Fruit fly (Drosophila melanogaster): ENCODE measurements around the gene CG13625.

The CG13625 gene

DNA sequence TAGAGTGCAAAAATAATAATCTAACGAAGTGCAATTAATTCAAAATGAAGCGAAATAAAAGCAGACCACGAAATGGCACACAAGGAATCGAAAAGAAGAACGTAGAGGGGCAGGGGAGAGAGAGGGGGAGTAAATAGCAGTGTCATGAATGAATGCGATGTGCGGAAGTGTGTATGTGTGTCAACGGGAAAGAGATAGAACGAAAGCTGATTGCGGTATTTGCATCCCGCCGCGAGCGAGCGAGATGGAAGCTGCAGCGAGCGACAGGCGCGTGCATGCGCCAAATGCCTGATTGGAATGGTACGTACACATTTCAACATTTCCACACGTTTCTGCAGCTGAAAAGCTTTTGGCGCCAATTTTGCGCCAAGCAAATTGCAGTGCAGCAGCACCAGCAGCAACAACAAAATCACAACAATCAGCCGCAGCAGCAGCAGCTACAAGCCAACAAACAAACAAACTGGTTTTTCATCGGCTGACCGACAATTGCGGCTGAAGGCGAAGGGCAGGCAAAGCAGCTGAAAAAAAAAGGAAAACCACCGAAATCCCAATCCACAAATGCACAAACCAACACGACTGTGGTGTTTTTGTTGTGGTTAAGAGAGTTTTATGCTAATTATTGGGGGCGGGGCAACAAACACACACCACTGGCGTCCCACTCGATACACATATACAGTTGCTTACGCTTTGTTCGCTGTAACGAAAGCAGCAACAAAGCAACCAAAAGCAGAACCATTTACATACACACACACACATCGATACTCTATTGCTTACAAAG, 2.9 kb downstream of the CG13625 start (continued):
- TF ChIP-seq CG30020 (tag; optimal IDR thresholded peaks at IDR 0.05) (no peak), lilli (GFP tag; optimal IDR thresholded peaks at IDR 0.05) (no peak), CG6272 (GFP tag; IDR thresholded peaks at IDR 0.05) (no peak), nerfin-1 (tag; optimal IDR thresholded peaks at IDR 0.05) (peak; percentile 87), CG12769 (tag; optimal IDR thresholded peaks at IDR 0.05) (peak; percentile 65), Med (GFP tag) (peak; percentile 66), CG11398 (GFP tag; optimal IDR thresholded peaks at IDR 0.05) (peak; percentile 3), CG5180 (GFP tag; optimal IDR thresholded peaks at IDR 0.05) (no peak), Trl (optimal IDR thresholded peaks at IDR 0.05) (peak in 1 of 2 experiments; percentile 7), Trl (GFP tag; optimal IDR thresholded peaks at IDR 0.05) (no peak), CG7987 (GFP tag; optimal IDR thresholded peaks at IDR 0.05) (peak; percentile 84), kay (GFP tag; optimal IDR thresholded peaks at IDR 0.05) (no peak), fd3F (GFP tag; optimal IDR thresholded peaks at IDR 0.05) (no peak), CG17359 (tag; optimal IDR thresholded peaks at IDR 0.05) (no peak)

DNA sequence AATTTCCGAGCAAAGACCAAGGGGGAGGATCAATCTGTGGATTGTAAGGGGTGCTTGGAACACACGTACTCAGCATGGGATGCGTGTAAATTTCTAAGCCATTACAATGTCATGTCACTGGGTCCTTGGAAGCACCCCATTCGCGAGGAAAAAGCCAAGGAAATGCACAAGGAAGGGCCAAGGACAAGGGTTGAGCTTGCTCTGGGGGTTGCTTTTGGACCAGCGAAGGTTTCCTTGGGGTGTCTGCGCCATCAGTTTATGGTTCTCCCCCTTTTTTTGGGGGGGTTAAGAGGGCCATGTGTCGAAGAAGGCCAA, 4.0 kb downstream of the CG13625 start:
- TF ChIP-seq Asciz (GFP tag; optimal IDR thresholded peaks at IDR 0.05) (no peak), CG9437 (GFP tag; optimal IDR thresholded peaks at IDR 0.05) (no peak), CG10274 (GFP tag; optimal IDR thresholded peaks at IDR 0.05) (no peak), mirr (GFP tag; optimal IDR thresholded peaks at IDR 0.05) (peak; percentile 38), abd-A (tag; optimal IDR thresholded peaks at IDR 0.05) (peak; percentile 21), Med (GFP tag) (peak; percentile 40), CG13894 (tag; optimal IDR thresholded peaks at IDR 0.05) (peak; percentile 6), pros (GFP tag; optimal IDR thresholded peaks at IDR 0.05) (peak; percentile 99), CG10959 (GFP tag; IDR thresholded peaks at IDR 0.05) (no peak), vvl (GFP tag; IDR thresholded peaks at IDR 0.05) (0 out of 2 replicates have a peak, but pooled peaks have one; percentile 26), seq (GFP tag; IDR thresholded peaks at IDR 0.05) (peak; percentile 58; the same call in 1 of the 2 replicates), nerfin-1 (tag; optimal IDR thresholded peaks at IDR 0.05) (peak; percentile 74), cas (GFP tag; IDR thresholded peaks at IDR 0.05) (no peak), dysf (GFP tag; IDR thresholded peaks at IDR 0.05) (no peak), YL-1 (GFP tag; optimal IDR thresholded peaks at IDR 0.05) (no peak), chinmo (GFP tag; IDR thresholded peaks at IDR 0.05; ENCODE audit: partially characterized antibody) (0 out of 4 replicates have a peak, but pooled peaks have one; percentile 57), CG17612 (GFP tag; IDR thresholded peaks at IDR 0.05) (no peak), chm (GFP tag; IDR thresholded peaks at IDR 0.05) (no peak), Neu2 (GFP tag; optimal IDR thresholded peaks at IDR 0.05; ENCODE audit: borderline replicate concordance) (no peak), fd102C (GFP tag; optimal IDR thresholded peaks at IDR 0.05) (no peak), unpg (GFP tag; optimal IDR thresholded peaks at IDR 0.05) (no peak)

DNA sequence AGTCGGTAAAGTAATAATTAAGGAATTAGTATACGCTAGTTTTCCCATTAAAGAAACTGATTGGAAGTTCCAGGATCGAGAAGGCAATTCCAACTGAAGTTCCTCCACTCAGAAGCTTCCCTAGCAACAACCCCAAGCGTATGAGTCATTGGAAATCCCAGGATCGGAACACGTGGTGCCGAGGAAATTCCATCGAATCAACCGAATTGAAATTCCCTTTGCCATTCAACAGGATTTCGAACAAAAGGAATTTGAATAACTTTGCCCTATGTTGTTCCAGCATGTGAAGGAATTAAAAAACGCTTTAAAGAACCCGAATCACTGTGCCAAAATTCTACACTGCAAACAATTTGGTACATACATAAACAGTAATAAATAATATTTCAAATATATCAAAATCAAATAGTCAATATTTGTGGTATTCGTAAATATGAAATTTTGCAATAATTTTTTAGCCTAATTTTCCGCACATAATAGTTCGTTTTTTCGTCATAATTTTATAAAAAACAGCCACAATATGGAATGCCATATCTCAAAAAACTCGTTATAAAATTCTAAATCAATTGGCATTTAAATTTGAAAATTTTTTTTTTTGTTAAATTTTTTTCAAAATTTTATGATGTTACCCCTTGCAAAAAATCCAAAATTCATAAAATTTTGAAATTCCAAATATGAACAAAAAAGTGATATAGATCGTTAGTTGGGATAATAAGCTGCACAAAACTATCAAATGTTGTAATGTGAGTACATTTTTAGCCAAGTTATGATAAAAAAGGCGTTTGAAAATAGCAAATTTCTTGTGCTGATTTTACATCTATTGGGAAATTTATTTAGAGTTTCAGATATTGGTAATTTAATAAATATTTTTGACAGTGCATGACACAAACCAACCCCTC, 4.6 kb downstream of the CG13625 start:
- TF ChIP-seq bsh (GFP tag; optimal IDR thresholded peaks at IDR 0.05) (peak in 1 of 2 experiments; percentile 62), Ada2b (GFP tag; IDR thresholded peaks at IDR 0.05) (0 out of 2 replicates have a peak, but pooled peaks have one; percentile 10), ems (GFP tag; optimal IDR thresholded peaks at IDR 0.05) (no peak), CG6689 (GFP tag; IDR thresholded peaks at IDR 0.05) (peak; percentile 34; the same call in 1 of the 2 replicates), CG15696 (tag; optimal IDR thresholded peaks at IDR 0.05) (peak; percentile 27), vfl (GFP tag; optimal IDR thresholded peaks at IDR 0.05) (no peak), CG17328 (GFP tag; IDR thresholded peaks at IDR 0.05) (peak; percentile 16; the same call in 1 of the 2 replicates), HLH3B (GFP tag; IDR thresholded peaks at IDR 0.05) (0 out of 2 replicates have a peak, but pooled peaks have one; percentile 21), tio (GFP tag; optimal IDR thresholded peaks at IDR 0.05) (peak; percentile 19), zf30C (GFP tag; optimal IDR thresholded peaks at IDR 0.05) (peak; percentile 61), CG12236 (GFP tag; optimal IDR thresholded peaks at IDR 0.05) (no peak), Sox102F (GFP tag; optimal IDR thresholded peaks at IDR 0.05) (peak; percentile 45), Sox100B (GFP tag; optimal IDR thresholded peaks at IDR 0.05) (peak; percentile 67), lilli (GFP tag; optimal IDR thresholded peaks at IDR 0.05) (no peak)

Measured in whole organism, embryonic.